Worm (Caenorhabditis elegans) whole organism, L3 larva: Measurements from ENCODE around the gene F59A7.14.

Experiments used
- elt-1 ChIP-seq: fragments of 150-350 bp; optimal IDR thresholded peaks from 2 replicates; lab custom pipeline; 2014; ENCODE audit warnings: missing biosample characterization, missing genetic modification characterization
- nfya-1 ChIP-seq: sonication (generic microtip); optimal IDR thresholded peaks from 2 replicates; lab custom pipeline; 2017; ENCODE audit warnings: missing genetic modification characterization, mild to moderate bottlenecking, missing compliant biosample characterization, antibody characterized with exemption, moderate library complexity; ENCODE audit not compliant: insufficient read depth
- nhr-11 ChIP-seq: fragments of 150-350 bp; optimal IDR thresholded peaks from 2 replicates; lab custom pipeline; 2014; ENCODE audit warnings: missing biosample characterization, missing genetic modification characterization
- pha-4 ChIP-seq: fragments of 150-350 bp; optimal IDR thresholded peaks from 2 replicates; lab custom pipeline; 2014; ENCODE audit warnings: missing biosample characterization, missing genetic modification reagents, missing genetic modification characterization
- skn-1 ChIP-seq: fragments of 150-350 bp; optimal IDR thresholded peaks from 2 replicates; lab custom pipeline; 2014; ENCODE audit warnings: missing biosample characterization, missing genetic modification characterization
- tbx-2 ChIP-seq: sonication (generic microtip); optimal IDR thresholded peaks from 2 replicates; lab custom pipeline; 2016; ENCODE audit warnings: mild to moderate bottlenecking, missing genetic modification characterization, missing compliant biosample characterization
- unc-62 ChIP-seq: fragments of 150-350 bp; sonication (generic microtip); optimal IDR thresholded peaks from 4 replicates; lab custom pipeline; 2014; ENCODE audit warnings: missing biosample characterization, missing genetic modification reagents, missing genetic modification characterization
- zag-1 ChIP-seq: fragments of 150-350 bp; optimal IDR thresholded peaks from 2 replicates; lab custom pipeline; 2014; ENCODE audit warnings: missing biosample characterization, missing genetic modification characterization

- TF ChIP-seq tbx-2 (tag; lab: Kevin White, UChicago) (no peak), elt-1 (tag; lab: Kevin White, UChicago) (no peak), zag-1 (no peak), pha-4 (tag; lab: Kevin White, UChicago) (no peak), skn-1 (tag; lab: Kevin White, UChicago) (no peak), unc-62 (GFP tag; lab: Kevin White, UChicago) (no peak), nfya-1 (no peak), nhr-11 (no peak)
Observed at ce11 chrV:2050790-2051189, 32.0 kb downstream of the F59A7.14 start.
